Worm (Caenorhabditis elegans) whole organism, L3 larva: ENCODE measurements around the gene gcy-21.
"Not testable (repeated sequence)": the region's sequence is repeated elsewhere in the genome, so short reads cannot be mapped to it uniquely, and the experiment has no call there.

Source experiments
- R02D3.7 ChIP-seq: fragments of 150-350 bp; optimal IDR thresholded peaks from 2 replicates; lab custom pipeline; 2014; ENCODE audit warnings: missing biosample characterization, missing genetic modification characterization
- ZK546.5 ChIP-seq: sonication (generic microtip); optimal IDR thresholded peaks from 2 replicates; lab custom pipeline; 2017; ENCODE audit warnings: missing biosample characterization, missing genetic modification characterization
- aly-2 ChIP-seq: fragments of 150-350 bp; optimal IDR thresholded peaks from 2 replicates; lab custom pipeline; 2014; ENCODE audit warnings: missing biosample characterization, missing genetic modification characterization
- ama-1 ChIP-seq: fragments of 150-350 bp; optimal IDR thresholded peaks from 2 replicates; lab custom pipeline; 2018
- ceh-16 ChIP-seq: sonication (generic microtip); optimal IDR thresholded peaks from 2 replicates; lab custom pipeline; 2017; ENCODE audit warnings: missing biosample characterization, missing genetic modification characterization
- ceh-28 ChIP-seq: fragments of 150-350 bp; optimal IDR thresholded peaks from 2 replicates; lab custom pipeline; 2014; ENCODE audit warnings: missing biosample characterization, missing genetic modification reagents, missing genetic modification characterization
- daf-12 ChIP-seq: fragments of 150-350 bp; optimal IDR thresholded peaks from 2 replicates; lab custom pipeline; 2014; ENCODE audit warnings: missing biosample characterization, missing genetic modification reagents, missing genetic modification characterization
- egl-27 ChIP-seq: sonication (generic microtip); optimal IDR thresholded peaks from 4 replicates; lab custom pipeline; 2017; ENCODE audit warnings: missing biosample characterization, missing genetic modification reagents, missing genetic modification characterization
- elt-1 ChIP-seq: fragments of 150-350 bp; optimal IDR thresholded peaks from 2 replicates; lab custom pipeline; 2014; ENCODE audit warnings: missing biosample characterization, missing genetic modification characterization
- elt-2 ChIP-seq: sonication (generic microtip); optimal IDR thresholded peaks from 2 replicates; lab custom pipeline; 2016; ENCODE audit warnings: missing genetic modification reagents, mild to moderate bottlenecking, missing genetic modification characterization, missing compliant biosample characterization
- elt-3 ChIP-seq, 3 experiments: fragments of 150-350 bp in 1 of 3; sonication (generic microtip) in 2 of 3; optimal IDR thresholded peaks; 2 replicates in 2 of 3; 4 replicates in 1 of 3; lab custom pipeline; 2014 to 2017; ENCODE audit warnings: missing biosample characterization in 3 of 3, missing genetic modification characterization in 3 of 3
- eor-1 ChIP-seq, 2 experiments: fragments of 150-350 bp; optimal IDR thresholded peaks; 2 replicates each; lab custom pipeline; 2014 to 2018; ENCODE audit warnings: missing biosample characterization in 2 of 2, missing genetic modification characterization in 2 of 2
- fkh-10 ChIP-seq: sonication (generic microtip); optimal IDR thresholded peaks from 2 replicates; lab custom pipeline; 2017; ENCODE audit warnings: missing biosample characterization, missing genetic modification reagents, missing genetic modification characterization
- fos-1 ChIP-seq: fragments of 150-350 bp; optimal IDR thresholded peaks from 2 replicates; lab custom pipeline; 2014; ENCODE audit warnings: missing biosample characterization, missing genetic modification characterization
- hmg-11 ChIP-seq: sonication (generic microtip); optimal IDR thresholded peaks from 2 replicates; lab custom pipeline; 2016; ENCODE audit warnings: missing genetic modification characterization, missing compliant biosample characterization
- jun-1 ChIP-seq: fragments of 150-350 bp; optimal IDR thresholded peaks from 2 replicates; lab custom pipeline; 2014; ENCODE audit warnings: missing biosample characterization, missing genetic modification reagents, missing genetic modification characterization
- lin-15B ChIP-seq: fragments of 150-350 bp; optimal IDR thresholded peaks from 2 replicates; lab custom pipeline; 2014; ENCODE audit warnings: missing biosample characterization, missing genetic modification characterization
- lin-39 ChIP-seq: fragments of 150-350 bp; optimal IDR thresholded peaks from 2 replicates; lab custom pipeline; 2018; ENCODE audit warnings: missing biosample characterization, missing genetic modification reagents, missing genetic modification characterization
- lsy-12 ChIP-seq: sonication (generic microtip); optimal IDR thresholded peaks from 2 replicates; lab custom pipeline; 2016; ENCODE audit warnings: mild to moderate bottlenecking, missing genetic modification characterization, missing compliant biosample characterization
- mdl-1 ChIP-seq: fragments of 150-350 bp; optimal IDR thresholded peaks from 2 replicates; lab custom pipeline; 2014; ENCODE audit warnings: missing biosample characterization, missing genetic modification characterization
- nfya-1 ChIP-seq: sonication (generic microtip); optimal IDR thresholded peaks from 2 replicates; lab custom pipeline; 2017; ENCODE audit warnings: missing genetic modification characterization, mild to moderate bottlenecking, missing compliant biosample characterization, antibody characterized with exemption, moderate library complexity; ENCODE audit not compliant: insufficient read depth
- nhr-11 ChIP-seq: fragments of 150-350 bp; optimal IDR thresholded peaks from 2 replicates; lab custom pipeline; 2014; ENCODE audit warnings: missing biosample characterization, missing genetic modification characterization
- nhr-12 ChIP-seq: fragments of 150-350 bp; optimal IDR thresholded peaks from 2 replicates; lab custom pipeline; 2014; ENCODE audit warnings: missing biosample characterization, missing genetic modification characterization
- nhr-23 ChIP-seq: fragments of 150-350 bp; optimal IDR thresholded peaks from 2 replicates; lab custom pipeline; 2014; ENCODE audit warnings: missing biosample characterization, missing genetic modification reagents, missing genetic modification characterization
- nhr-237 ChIP-seq: fragments of 150-350 bp; optimal IDR thresholded peaks from 2 replicates; lab custom pipeline; 2014; ENCODE audit warnings: missing biosample characterization, missing genetic modification characterization
- nhr-28 ChIP-seq: fragments of 150-350 bp; optimal IDR thresholded peaks from 2 replicates; lab custom pipeline; 2014; ENCODE audit warnings: missing biosample characterization, missing genetic modification characterization
- nhr-43 ChIP-seq: sonication (generic microtip); optimal IDR thresholded peaks from 2 replicates; lab custom pipeline; 2016; ENCODE audit warnings: mild to moderate bottlenecking, missing genetic modification characterization, missing compliant biosample characterization; ENCODE audit not compliant: poor library complexity, severe bottlenecking
- nhr-67 ChIP-seq: fragments of 150-350 bp; optimal IDR thresholded peaks from 2 replicates; lab custom pipeline; 2014; ENCODE audit warnings: missing biosample characterization, missing genetic modification characterization
- nhr-76 ChIP-seq: fragments of 150-350 bp; sonication (generic microtip); optimal IDR thresholded peaks from 5 replicates; lab custom pipeline; 2014; ENCODE audit warnings: missing biosample characterization, missing genetic modification characterization
- nhr-77 ChIP-seq: fragments of 150-350 bp; optimal IDR thresholded peaks from 2 replicates; lab custom pipeline; 2014; ENCODE audit warnings: missing biosample characterization, missing genetic modification characterization
- pha-4 ChIP-seq: fragments of 150-350 bp; optimal IDR thresholded peaks from 2 replicates; lab custom pipeline; 2014; ENCODE audit warnings: missing biosample characterization, missing genetic modification reagents, missing genetic modification characterization
- pqm-1 ChIP-seq: fragments of 150-350 bp; optimal IDR thresholded peaks from 2 replicates; lab custom pipeline; 2017; ENCODE audit warnings: missing biosample characterization, missing genetic modification characterization, inconsistent platforms
- sea-2 ChIP-seq: fragments of 150-350 bp; sonication (generic microtip); optimal IDR thresholded peaks from 4 replicates; lab custom pipeline; 2014; ENCODE audit warnings: missing biosample characterization, missing genetic modification reagents, missing genetic modification characterization
- skn-1 ChIP-seq: fragments of 150-350 bp; optimal IDR thresholded peaks from 2 replicates; lab custom pipeline; 2014; ENCODE audit warnings: missing biosample characterization, missing genetic modification characterization
- snpc-4 ChIP-seq: fragments of 150-350 bp; optimal IDR thresholded peaks from 2 replicates; lab custom pipeline; 2014; ENCODE audit warnings: missing biosample characterization, missing genetic modification characterization
- unc-39 ChIP-seq: sonication (generic microtip); optimal IDR thresholded peaks from 4 replicates; lab custom pipeline; 2017; ENCODE audit warnings: missing biosample characterization, missing genetic modification characterization
- zag-1 ChIP-seq: fragments of 150-350 bp; optimal IDR thresholded peaks from 2 replicates; lab custom pipeline; 2014; ENCODE audit warnings: missing biosample characterization, missing genetic modification characterization
- ztf-4 ChIP-seq: fragments of 150-350 bp; optimal IDR thresholded peaks from 2 replicates; lab custom pipeline; 2014; ENCODE audit warnings: missing biosample characterization, missing genetic modification characterization

The gcy-21 gene

DNA sequence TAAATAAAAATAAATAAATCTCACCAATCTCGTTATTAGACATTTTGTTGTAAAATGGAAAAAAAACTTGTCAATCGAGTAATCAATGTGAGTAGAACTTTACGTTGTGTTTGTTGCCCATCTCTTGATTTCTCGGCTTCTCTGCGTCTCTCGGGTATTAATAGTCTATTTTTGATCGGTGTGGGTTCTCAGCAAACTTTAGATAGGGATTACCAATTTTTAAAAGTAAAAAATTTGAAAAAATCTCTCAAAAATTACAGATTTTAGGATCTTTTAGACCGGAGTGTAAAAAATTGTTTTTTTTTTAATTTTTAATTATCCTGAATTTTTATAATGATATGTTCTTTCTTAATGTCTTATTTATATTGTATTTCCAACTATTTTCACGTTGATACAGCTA, 22.1 kb upstream of the gcy-21 start, which contains the start of gene F22E5.21:
Gene F22E5.21 (minus strand): TSS at position 101 of the 400 bp plus-strand sequence.
- TF ChIP-seq ztf-4 (tag; lab: Kevin White, UChicago) (no peak), jun-1 (tag; lab: Kevin White, UChicago) (no peak), pqm-1 (tag; lab: Kevin White, UChicago) (no peak), unc-39 (tag; lab: Kevin White, UChicago) (no peak), eor-1 (tag; optimal IDR thresholded peaks at IDR 0.05; lab: Kevin White, UChicago) (no peak), pha-4 (tag; lab: Kevin White, UChicago) (no peak), mdl-1 (tag; lab: Kevin White, UChicago) (no peak), snpc-4 (tag; lab: Kevin White, UChicago) (no peak), fkh-10 (no peak), nhr-43 (tag; lab: Kevin White, UChicago) (no peak), nhr-76 (tag; lab: Kevin White, UChicago) (no peak), nhr-67 (tag; lab: Kevin White, UChicago) (no peak), R02D3.7 (tag; lab: Kevin White, UChicago) (no peak)

DNA sequence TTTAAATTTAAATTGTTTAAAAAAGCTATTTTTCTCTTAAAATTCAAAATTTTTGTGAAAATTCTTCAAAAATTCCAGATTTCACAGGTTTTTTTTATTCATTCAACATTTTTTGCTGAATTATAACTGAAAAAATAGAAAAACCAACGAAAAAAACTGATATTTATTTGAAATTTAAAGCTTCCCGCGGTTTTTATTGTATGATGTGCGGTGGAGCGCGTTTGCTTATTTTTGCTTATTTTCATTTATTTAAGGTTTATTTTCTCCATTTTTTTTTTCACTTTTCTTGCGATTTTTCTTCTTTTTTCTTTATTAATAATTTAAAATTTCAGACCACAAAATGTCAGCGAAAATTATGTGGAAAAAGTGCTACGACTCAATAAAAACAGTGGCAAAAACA, 21.4 kb upstream of the gcy-21 start, which contains the start of gene F22E5.9:
Gene F22E5.9 (plus strand): TSS at position 327 of the 400 bp plus-strand sequence.
- TF ChIP-seq ceh-16 (tag; lab: Kevin White, UChicago) (no peak), nhr-23 (tag; lab: Kevin White, UChicago) (no peak), nhr-77 (tag; lab: Kevin White, UChicago) (no peak), skn-1 (tag; lab: Kevin White, UChicago) (peak; percentile 52), aly-2 (tag; lab: Kevin White, UChicago) (no peak), elt-2 (tag; lab: Kevin White, UChicago) (no peak), pha-4 (tag; lab: Kevin White, UChicago) (peak; percentile 32)

DNA sequence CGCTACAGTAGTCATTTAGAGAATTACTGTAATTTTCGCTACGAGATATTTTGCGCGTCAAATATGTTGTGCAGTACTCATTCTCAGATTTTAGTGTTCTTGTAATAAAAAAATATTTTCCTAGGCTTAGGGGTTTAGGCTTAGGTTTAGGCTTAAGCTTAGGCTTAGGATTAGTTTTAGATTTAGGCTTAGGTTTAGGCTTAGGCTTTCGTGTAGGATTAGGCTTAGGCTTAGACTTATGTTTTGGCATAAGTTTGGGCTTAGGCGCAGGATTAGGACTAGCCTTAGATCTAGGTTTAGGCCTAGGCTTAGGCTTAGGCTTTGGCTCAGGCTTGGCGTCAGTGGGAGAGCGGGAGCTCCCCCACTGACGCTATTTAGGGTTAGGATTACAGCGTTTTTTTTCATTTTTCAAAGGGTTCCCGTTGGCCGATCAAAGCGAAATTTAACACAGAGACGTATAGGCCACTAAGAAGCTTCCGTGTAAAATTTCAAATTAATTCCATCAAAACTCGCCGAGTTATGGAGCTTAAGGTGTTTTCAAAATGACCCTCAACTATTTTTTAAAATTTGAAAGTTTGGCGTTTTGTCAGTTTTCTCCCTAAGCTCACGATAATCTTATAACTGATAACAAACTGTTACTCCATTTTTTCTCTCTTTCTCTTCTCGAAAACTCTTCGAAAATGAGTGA, 19.9 kb upstream of the gcy-21 start, which contains the start of gene F22E5.8:
Gene F22E5.8 (plus strand): TSS at position 638 of the 688 bp plus-strand sequence.
- TF ChIP-seq unc-39 (tag; lab: Kevin White, UChicago); nfya-1; eor-1 (tag; optimal IDR thresholded peaks at IDR 0.05; lab: Kevin White, UChicago): not testable (repeated sequence)

DNA sequence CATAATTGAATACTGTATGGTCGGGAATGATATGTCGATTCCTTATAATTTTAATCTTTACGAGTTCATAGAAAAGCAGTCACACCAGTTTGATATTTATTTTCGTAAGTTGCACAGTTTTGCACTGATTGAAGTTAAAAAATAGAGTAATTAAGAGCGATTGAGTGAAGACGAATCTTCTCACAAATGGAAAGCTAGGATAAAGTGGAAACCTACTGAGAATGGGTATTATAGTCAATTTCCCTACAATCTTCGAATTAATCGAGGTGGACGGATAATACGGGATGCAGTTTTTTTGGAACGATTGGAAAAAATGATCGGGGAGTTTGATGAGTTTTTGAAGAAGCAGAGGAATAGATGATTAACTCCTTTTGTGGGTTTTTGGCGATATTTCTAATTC, 18.5 kb upstream of the gcy-21 start, which contains the start of gene F22E5.23:
Gene F22E5.23 (plus strand): TSS at position 301 of the 400 bp plus-strand sequence.
- TF ChIP-seq daf-12 (tag; lab: Kevin White, UChicago) (no peak), nhr-23 (tag; lab: Kevin White, UChicago) (no peak), pqm-1 (tag; lab: Kevin White, UChicago) (no peak), fkh-10 (no peak), ZK546.5 (tag; lab: Kevin White, UChicago) (no peak), lin-39 (tag; lab: Kevin White, UChicago) (no peak), ztf-4 (tag; lab: Kevin White, UChicago) (no peak), ama-1 (lab: Kevin White, UChicago) (no peak), elt-2 (tag; lab: Kevin White, UChicago) (no peak), nfya-1 (no peak), lsy-12 (tag; lab: Kevin White, UChicago) (no peak), nhr-237 (no peak), skn-1 (tag; lab: Kevin White, UChicago) (no peak), pha-4 (tag; lab: Kevin White, UChicago) (no peak), fos-1 (tag; lab: Kevin White, UChicago) (no peak), aly-2 (tag; lab: Kevin White, UChicago) (no peak), elt-1 (tag; lab: Kevin White, UChicago) (no peak), elt-3 (tag; optimal IDR thresholded peaks at IDR 0.05; lab: Kevin White, UChicago) (no peak)

DNA sequence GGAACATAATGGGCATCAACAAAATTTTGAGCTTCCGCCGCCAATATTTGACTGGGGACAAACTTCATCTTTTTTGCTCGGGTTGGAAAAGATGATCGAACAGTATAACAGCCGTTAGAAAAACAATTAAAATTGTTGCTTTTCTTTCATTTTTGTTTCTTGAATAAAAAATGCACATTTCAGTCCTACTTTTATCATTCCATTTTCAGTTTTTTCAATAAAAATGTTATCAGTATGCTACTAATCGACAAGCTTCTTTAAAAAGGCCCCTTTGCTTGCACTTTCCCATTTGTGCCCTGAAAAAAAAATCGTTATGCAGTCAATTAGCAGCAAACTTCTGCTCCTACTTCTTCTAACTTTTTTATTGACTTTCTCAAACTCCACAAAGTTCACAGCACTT, 17.7 kb upstream of the gcy-21 start, which contains the start of gene F22E5.7:
Gene F22E5.7 (plus strand): TSS at position 301 of the 400 bp plus-strand sequence.
- no peak for TF ChIP-seq pqm-1 (tag; lab: Kevin White, UChicago)
- TF ChIP-seq egl-27 = no peak
- no peak for TF ChIP-seq R02D3.7 (tag; lab: Kevin White, UChicago)
- no peak for TF ChIP-seq lin-39 (tag; lab: Kevin White, UChicago)
- TF ChIP-seq nhr-12 (tag; lab: Kevin White, UChicago) = no peak
- no peak for TF ChIP-seq zag-1
- no peak for TF ChIP-seq lin-15B (tag; lab: Kevin White, UChicago)
- TF ChIP-seq sea-2 (GFP tag; lab: Kevin White, UChicago) = no peak
- TF ChIP-seq elt-3 (tag; optimal IDR thresholded peaks at IDR 0.05; lab: Kevin White, UChicago) = no peak
- no peak for TF ChIP-seq nhr-28 (tag; lab: Kevin White, UChicago)
- no peak for TF ChIP-seq fos-1 (tag; lab: Kevin White, UChicago)
- no peak for TF ChIP-seq ceh-28 (tag; lab: Kevin White, UChicago)
- no peak for TF ChIP-seq ztf-4 (tag; lab: Kevin White, UChicago)
- no peak for TF ChIP-seq hmg-11 (tag; lab: Kevin White, UChicago)
- TF ChIP-seq unc-39 (tag; lab: Kevin White, UChicago) = no peak
- TF ChIP-seq nhr-237 = no peak
- TF ChIP-seq daf-12 (tag; lab: Kevin White, UChicago) = no peak
- TF ChIP-seq nhr-43 (tag; lab: Kevin White, UChicago) = no peak
- no peak for TF ChIP-seq lsy-12 (tag; lab: Kevin White, UChicago)
- TF ChIP-seq nhr-11 (tag; lab: Kevin White, UChicago) = no peak
